Fruit fly (Drosophila melanogaster) whole organism, embryonic: ENCODE measurements around the gene Srp14.

ENCODE experiments used
- BEAF-32 ChIP-seq: fragments of 200-800 bp; sonication (Bioruptor generic); optimal IDR thresholded peaks from 3 replicates; lab custom pipeline; 2017; ENCODE audit warnings: missing biosample characterization, missing genetic modification characterization, mild to moderate bottlenecking, moderate library complexity, missing genetic modification reagents
- Bgb ChIP-seq: fragments of 200-800 bp; sonication (Bioruptor generic); IDR thresholded peaks from 2 replicates; pipeline ENCODE4 v1.3.6; 2022; ENCODE audit warnings: missing biosample characterization, missing genetic modification characterization; ENCODE audit not compliant: partially characterized antibody
- Blimp-1 ChIP-seq: fragments of 200-800 bp; sonication (Bioruptor generic); optimal IDR thresholded peaks from 3 replicates; lab custom pipeline; 2018; ENCODE audit warnings: missing biosample characterization, missing genetic modification characterization, mild to moderate bottlenecking, moderate library complexity, missing genetic modification reagents
- CG10274 ChIP-seq: fragments of 200-800 bp; sonication (Bioruptor generic); optimal IDR thresholded peaks from 3 replicates; lab custom pipeline; 2017; ENCODE audit warnings: missing biosample characterization, mild to moderate bottlenecking, missing genetic modification characterization
- CG11085 ChIP-seq: fragments of 200-800 bp; sonication (Bioruptor generic); IDR thresholded peaks from 2 replicates; pipeline ENCODE4 v1.3.6; 2022; ENCODE audit warnings: missing biosample characterization, missing genetic modification characterization
- CG11456 ChIP-seq: fragments of 200-800 bp; sonication (Bioruptor generic); IDR thresholded peaks from 3 replicates; pipeline ENCODE4 v1.3.6; 2022; ENCODE audit warnings: missing biosample characterization, missing genetic modification characterization
- CG12299 ChIP-seq: fragments of 200-800 bp; sonication (Bioruptor generic); optimal IDR thresholded peaks from 2 replicates; lab custom pipeline; 2018; ENCODE audit warnings: missing biosample characterization, mild to moderate bottlenecking, missing genetic modification characterization
- CG12744 ChIP-seq: fragments of 200-800 bp; sonication (Bioruptor generic); optimal IDR thresholded peaks from 2 replicates; lab custom pipeline; 2016; ENCODE audit warnings: missing biosample characterization, missing genetic modification characterization
- CG15269 ChIP-seq: fragments of 200-800 bp; sonication (Bioruptor generic); optimal IDR thresholded peaks from 2 replicates; lab custom pipeline; 2018; ENCODE audit warnings: missing biosample characterization, mild to moderate bottlenecking, missing genetic modification characterization, moderate library complexity
- CG17186 ChIP-seq: fragments of 200-800 bp; sonication (Bioruptor generic); optimal IDR thresholded peaks from 3 replicates; lab custom pipeline; 2017; ENCODE audit warnings: missing biosample characterization, missing genetic modification reagents, missing genetic modification characterization
- CG18599 ChIP-seq: fragments of 200-800 bp; sonication (Bioruptor generic); optimal IDR thresholded peaks from 3 replicates; lab custom pipeline; 2017; ENCODE audit warnings: missing biosample characterization, missing genetic modification characterization, mild to moderate bottlenecking, moderate library complexity, missing genetic modification reagents
- CG2712 ChIP-seq: fragments of 200-800 bp; optimal IDR thresholded peaks from 3 replicates; lab custom pipeline; 2019; ENCODE audit warnings: missing biosample characterization, mild to moderate bottlenecking, missing genetic modification characterization, moderate library complexity
- CG2889 ChIP-seq: fragments of 200-800 bp; sonication (Bioruptor generic); IDR thresholded peaks from 3 replicates; pipeline ENCODE4 v1.3.6; 2022; ENCODE audit warnings: missing biosample characterization, missing genetic modification characterization
- CG30403 ChIP-seq: fragments of 200-800 bp; sonication (Bioruptor generic); optimal IDR thresholded peaks from 3 replicates; lab custom pipeline; 2016; ENCODE audit warnings: missing biosample characterization, missing genetic modification characterization
- CG30431 ChIP-seq: fragments of 200-800 bp; sonication (Bioruptor generic); optimal IDR thresholded peaks from 2 replicates; lab custom pipeline; 2017; ENCODE audit warnings: missing biosample characterization, missing genetic modification characterization
- CG32767 ChIP-seq: fragments of 200-800 bp; sonication (Bioruptor generic); IDR thresholded peaks from 2 replicates; pipeline ENCODE4 v1.3.6; 2022; ENCODE audit warnings: missing biosample characterization, missing genetic modification characterization
- CG33213 ChIP-seq: fragments of 200-800 bp; sonication (Bioruptor generic); optimal IDR thresholded peaks from 3 replicates; lab custom pipeline; 2016; ENCODE audit warnings: missing biosample characterization, missing genetic modification characterization
- CG34376 ChIP-seq: fragments of 200-800 bp; sonication (Bioruptor generic); optimal IDR thresholded peaks from 2 replicates; lab custom pipeline; 2018; ENCODE audit warnings: missing biosample characterization, mild to moderate bottlenecking, missing genetic modification characterization
- CG5245 ChIP-seq: fragments of 200-800 bp; sonication (Bioruptor generic); optimal IDR thresholded peaks from 3 replicates; lab custom pipeline; 2016; ENCODE audit warnings: missing biosample characterization, missing genetic modification characterization
- CG6175 ChIP-seq: fragments of 200-800 bp; sonication (Bioruptor generic); IDR thresholded peaks from 3 replicates; pipeline ENCODE4 v1.3.6; 2022; ENCODE audit warnings: missing biosample characterization, missing genetic modification characterization
- CG6254 ChIP-seq: fragments of 200-800 bp; sonication (Bioruptor generic); optimal IDR thresholded peaks from 3 replicates; lab custom pipeline; 2017; ENCODE audit warnings: mild to moderate bottlenecking, missing biosample characterization, missing genetic modification reagents, missing genetic modification characterization
- CG6272 ChIP-seq: fragments of 200-800 bp; sonication (Bioruptor generic); IDR thresholded peaks from 2 replicates; pipeline ENCODE4 v1.3.6; 2022; ENCODE audit warnings: missing biosample characterization, missing genetic modification characterization
- CG6791 ChIP-seq: fragments of 200-800 bp; sonication (Bioruptor generic); IDR thresholded peaks from 3 replicates; pipeline ENCODE4 v1.3.6; 2022; ENCODE audit warnings: missing biosample characterization, missing genetic modification characterization; ENCODE audit not compliant: partially characterized antibody
- CG8924 ChIP-seq: fragments of 200-800 bp; optimal IDR thresholded peaks from 3 replicates; lab custom pipeline; 2019; ENCODE audit warnings: missing biosample characterization, mild to moderate bottlenecking, missing genetic modification characterization, moderate library complexity
- Dip3 ChIP-seq: fragments of 200-800 bp; sonication (Bioruptor generic); optimal IDR thresholded peaks from 3 replicates; lab custom pipeline; 2016; ENCODE audit warnings: missing biosample characterization, missing genetic modification characterization
- Dref ChIP-seq: fragments of 200-800 bp; sonication (Bioruptor generic); IDR thresholded peaks from 2 replicates; pipeline ENCODE4 v1.3.6; 2022; ENCODE audit warnings: missing biosample characterization, missing genetic modification characterization
- Fer2 ChIP-seq: fragments of 200-800 bp; sonication (Bioruptor generic); optimal IDR thresholded peaks from 2 replicates; lab custom pipeline; 2018; ENCODE audit warnings: missing biosample characterization, mild to moderate bottlenecking, missing genetic modification characterization, moderate library complexity
- Gug ChIP-seq: fragments of 200-800 bp; sonication (Bioruptor generic); IDR thresholded peaks from 4 replicates; pipeline ENCODE4 v1.3.6; 2022; ENCODE audit warnings: missing biosample characterization, missing genetic modification characterization
- HLH54F ChIP-seq: fragments of 200-800 bp; sonication (Bioruptor generic); optimal IDR thresholded peaks from 3 replicates; lab custom pipeline; 2016; ENCODE audit warnings: missing biosample characterization, missing genetic modification characterization
- Myb ChIP-seq: fragments of 200-800 bp; sonication (Bioruptor generic); optimal IDR thresholded peaks from 2 replicates; lab custom pipeline; 2016; ENCODE audit warnings: missing biosample characterization, missing genetic modification characterization
- NfI ChIP-seq: fragments of 200-800 bp; sonication (Bioruptor generic); optimal IDR thresholded peaks from 3 replicates; lab custom pipeline; 2018; ENCODE audit warnings: missing biosample characterization, mild to moderate bottlenecking, missing genetic modification characterization, moderate library complexity
- Scr ChIP-seq: fragments of 200-800 bp; sonication (Bioruptor generic); IDR thresholded peaks from 2 replicates; pipeline ENCODE4 v1.3.6; 2022; ENCODE audit warnings: missing biosample characterization, missing genetic modification characterization; ENCODE audit not compliant: partially characterized antibody
- Sry-δ ChIP-seq: fragments of 200-800 bp; sonication (Bioruptor generic); optimal IDR thresholded peaks from 2 replicates; lab custom pipeline; 2016; ENCODE audit warnings: missing biosample characterization, missing genetic modification characterization
- ara ChIP-seq: fragments of 200-800 bp; sonication (Bioruptor generic); IDR thresholded peaks from 2 replicates; pipeline ENCODE4 v1.3.6; 2022; ENCODE audit warnings: missing biosample characterization, missing genetic modification characterization
- bowl ChIP-seq: fragments of 200-800 bp; sonication (Bioruptor generic); IDR thresholded peaks from 2 replicates; pipeline ENCODE4 v1.3.6; 2022; ENCODE audit warnings: missing biosample characterization, missing genetic modification characterization
- chinmo ChIP-seq: fragments of 200-800 bp; sonication (Bioruptor generic); IDR thresholded peaks from 4 replicates; pipeline ENCODE4 v1.3.6; 2022; ENCODE audit warnings: missing biosample characterization, missing genetic modification characterization; ENCODE audit not compliant: partially characterized antibody
- dan ChIP-seq: fragments of 200-800 bp; sonication (Bioruptor generic); IDR thresholded peaks from 2 replicates; pipeline ENCODE4 v1.3.6; 2022; ENCODE audit warnings: missing biosample characterization, missing genetic modification characterization
- ftz-f1 ChIP-seq: fragments of 200-800 bp; sonication (Bioruptor generic); optimal IDR thresholded peaks from 2 replicates; lab custom pipeline; 2016; ENCODE audit warnings: missing biosample characterization, missing genetic modification characterization
- jing ChIP-seq: fragments of 200-800 bp; sonication (Bioruptor generic); optimal IDR thresholded peaks from 2 replicates; lab custom pipeline; 2018; ENCODE audit warnings: missing biosample characterization, mild to moderate bottlenecking, missing genetic modification characterization
- jumu ChIP-seq: fragments of 200-800 bp; sonication (Bioruptor generic); optimal IDR thresholded peaks from 3 replicates; lab custom pipeline; 2016; ENCODE audit warnings: missing biosample characterization, missing genetic modification characterization
- lbe ChIP-seq: fragments of 200-800 bp; sonication (Bioruptor generic); optimal IDR thresholded peaks from 2 replicates; lab custom pipeline; 2016; ENCODE audit warnings: missing biosample characterization, mild to moderate bottlenecking, missing genetic modification characterization
- mld ChIP-seq: fragments of 200-800 bp; sonication (Bioruptor generic); IDR thresholded peaks from 3 replicates; pipeline ENCODE4 v1.3.6; 2022; ENCODE audit warnings: missing biosample characterization, missing genetic modification characterization; ENCODE audit not compliant: partially characterized antibody
- nau ChIP-seq: fragments of 200-800 bp; sonication (Bioruptor generic); optimal IDR thresholded peaks from 3 replicates; lab custom pipeline; 2017; ENCODE audit warnings: missing biosample characterization, mild to moderate bottlenecking, missing genetic modification characterization, missing genetic modification reagents
- nom ChIP-seq: fragments of 200-800 bp; sonication (Bioruptor generic); optimal IDR thresholded peaks from 2 replicates; lab custom pipeline; 2017; ENCODE audit warnings: missing biosample characterization, missing genetic modification characterization, mild to moderate bottlenecking, moderate library complexity, missing genetic modification reagents
- sens ChIP-seq: fragments of 200-800 bp; sonication (Bioruptor generic); peaks from one replicate; lab custom pipeline; 2016; ENCODE audit warnings: missing biosample characterization, missing genetic modification characterization
- toy ChIP-seq: fragments of 200-800 bp; sonication (Bioruptor generic); IDR thresholded peaks from 2 replicates; pipeline ENCODE4 v1.3.6; 2022; ENCODE audit warnings: missing biosample characterization, missing genetic modification characterization
- ttk ChIP-seq: fragments of 200-800 bp; sonication (Bioruptor generic); IDR thresholded peaks from 2 replicates; pipeline ENCODE4 v2.1.2; 2022; ENCODE audit warnings: missing biosample characterization, missing genetic modification characterization
- zen2 ChIP-seq: fragments of 200-800 bp; sonication (Bioruptor generic); IDR thresholded peaks from 3 replicates; pipeline ENCODE4 v1.3.6; 2022; ENCODE audit warnings: missing biosample characterization, missing genetic modification characterization; ENCODE audit not compliant: partially characterized antibody

Gene Srp14

dm6 chr3R:20594194-20595144 is 14.6 kb downstream of the Srp14 start (continued):
- TF ChIP-seq Gug = peak; percentile 58; the same call in 2 of the 4 replicates
- TF ChIP-seq jing (GFP tag; lab: Kevin White, UChicago) = peak; percentile 11
- TF ChIP-seq ara (GFP tag; lab: Robert Waterston, UW) = peak; percentile 55
- TF ChIP-seq Fer2 (tag; lab: Kevin White, UChicago) = peak; percentile 58
- TF ChIP-seq jumu (GFP tag; lab: Kevin White, UChicago) = peak; percentile 9
- TF ChIP-seq CG17186 (GFP tag; lab: Kevin White, UChicago) = peak; percentile 17
- peak; percentile 97 for TF ChIP-seq Blimp-1 (GFP tag; lab: Kevin White, UChicago)
- TF ChIP-seq Myb = no peak
- TF ChIP-seq CG6175 (GFP tag; lab: Robert Waterston, UW) = peak; percentile 7; the same call in 1 of the 3 replicates
- peak; percentile 53; the same call in 1 of the 3 replicates for TF ChIP-seq CG2889 (GFP tag; lab: Robert Waterston, UW)
- TF ChIP-seq CG11456 (GFP tag; lab: Robert Waterston, UW) = peak; percentile 71
- TF ChIP-seq CG10274 (GFP tag; lab: Kevin White, UChicago) = peak; percentile 35
- no peak for TF ChIP-seq mld (GFP tag; lab: Robert Waterston, UW)
- TF ChIP-seq CG11085 (GFP tag; lab: Robert Waterston, UW) = peak; percentile 29; the same call in 1 of the 2 replicates
- peak; percentile 63 for TF ChIP-seq CG6272 (GFP tag; lab: Robert Waterston, UW)
- peak; percentile 92 for TF ChIP-seq sens
- no peak for TF ChIP-seq chinmo (GFP tag; lab: Robert Waterston, UW)
- peak; percentile 88 for TF ChIP-seq nom (GFP tag; lab: Kevin White, UChicago)
- peak; percentile 36 for TF ChIP-seq CG34376 (GFP tag; lab: Kevin White, UChicago)
- no peak for TF ChIP-seq Bgb (GFP tag; lab: Robert Waterston, UW)
- no peak for TF ChIP-seq dan (GFP tag; lab: Robert Waterston, UW)
- TF ChIP-seq CG5245 (GFP tag; lab: Kevin White, UChicago) = peak; percentile 72
- peak; percentile 81 for TF ChIP-seq CG32767 (GFP tag; lab: Robert Waterston, UW)
- TF ChIP-seq CG15269 (tag; lab: Kevin White, UChicago) = peak; percentile 89
- no peak for TF ChIP-seq Sry-δ
- TF ChIP-seq bowl (GFP tag; lab: Robert Waterston, UW) = peak; percentile 28; the same call in 1 of the 2 replicates
- TF ChIP-seq CG6254 (GFP tag; lab: Kevin White, UChicago) = peak; percentile 87
- TF ChIP-seq CG12744 (GFP tag; lab: Kevin White, UChicago) = no peak
- peak; percentile 25 for TF ChIP-seq CG33213 (GFP tag; lab: Kevin White, UChicago)
- TF ChIP-seq Dref = no peak
- TF ChIP-seq lbe (GFP tag; lab: Kevin White, UChicago) = peak; percentile 59
- TF ChIP-seq nau (GFP tag; lab: Kevin White, UChicago) = peak; percentile 51
- TF ChIP-seq zen2 = no peak
- TF ChIP-seq NfI (GFP tag; lab: Kevin White, UChicago) = peak; percentile 59
- TF ChIP-seq CG18599 (GFP tag; lab: Kevin White, UChicago) = peak; percentile 85
- TF ChIP-seq CG6791 (GFP tag; lab: Robert Waterston, UW) = no peak
- peak; percentile 98 for TF ChIP-seq CG2712
- peak; percentile 55; the same call in 1 of the 2 replicates for TF ChIP-seq toy
- peak; percentile 92 for TF ChIP-seq CG12299
- TF ChIP-seq ttk (GFP tag; lab: Robert Waterston, UW) = peak; percentile 81
- no peak for TF ChIP-seq HLH54F (GFP tag; lab: Kevin White, UChicago)
- TF ChIP-seq BEAF-32 (GFP tag; lab: Kevin White, UChicago) = no peak
- no peak for TF ChIP-seq Dip3 (GFP tag; lab: Kevin White, UChicago)
- TF ChIP-seq CG30403 (GFP tag; lab: Kevin White, UChicago) = peak; percentile 91
- TF ChIP-seq CG8924 (tag; lab: Kevin White, UChicago) = peak; percentile 94
- no peak for TF ChIP-seq ftz-f1 (GFP tag; lab: Kevin White, UChicago)
- no peak for TF ChIP-seq Scr (GFP tag; lab: Robert Waterston, UW)
- peak; percentile 68 for TF ChIP-seq CG30431
